Fruit fly (Drosophila melanogaster) whole organism, wandering third instar larva: ENCODE results near the gene Samuel.

ENCODE experiments used
- HLH106 ChIP-seq: fragments of 200-800 bp; optimal IDR thresholded peaks from 3 replicates; lab custom pipeline; 2019; ENCODE audit warnings: missing biosample characterization, mild to moderate bottlenecking, missing genetic modification characterization, moderate library complexity
- Rel ChIP-seq, 2 experiments: fragments of 200-800 bp; sonication (Bioruptor generic) in 1 of 2; optimal IDR thresholded peaks; 2 replicates in 1 of 2; 3 replicates in 1 of 2; lab custom pipeline; 2016 to 2019; ENCODE audit warnings: mild to moderate bottlenecking in 2 of 2, missing biosample characterization in 2 of 2, missing genetic modification characterization in 2 of 2, moderate library complexity in 1 of 2

DNA sequence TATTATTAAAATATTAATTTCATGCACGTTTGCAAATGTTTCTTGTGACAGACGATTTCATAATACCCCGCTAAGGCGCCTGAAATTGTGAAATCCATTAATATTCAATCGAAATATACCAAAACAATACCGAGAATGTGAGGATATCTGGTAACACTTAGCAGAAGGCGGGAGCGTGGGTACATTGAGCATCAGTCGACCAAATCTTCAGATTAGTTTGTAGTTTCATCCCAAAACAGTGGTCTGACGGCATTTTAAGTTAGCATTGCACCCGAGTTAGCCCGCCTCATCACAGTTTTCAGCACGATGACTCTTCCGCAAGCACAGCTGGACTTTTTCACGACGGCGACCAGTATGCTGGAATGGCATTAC is 62.1 kb downstream of the Samuel start, which contains the start of gene Nup154:
- TF ChIP-seq HLH106 (no peak), Rel (GFP tag; optimal IDR thresholded peaks at IDR 0.05; lab: Kevin White, UChicago) (no peak), Rel (tag; optimal IDR thresholded peaks at IDR 0.05; lab: Kevin White, UChicago) (no peak)
